Worm (Caenorhabditis elegans) whole organism, mixed stage, embryonic: ENCODE data around the gene abf-3.

ENCODE experiments used
- ceh-43 ChIP-seq: fragments of 200-800 bp; sonication (Bioruptor generic); optimal IDR thresholded peaks from 2 replicates; lab custom pipeline; 2018; ENCODE audit warnings: mild to moderate bottlenecking, missing genetic modification characterization, moderate library complexity, missing compliant biosample characterization
- elt-1 ChIP-seq: sonication (generic microtip); optimal IDR thresholded peaks from 2 replicates; lab custom pipeline; 2017; ENCODE audit warnings: missing genetic modification characterization, mild to moderate bottlenecking, missing compliant biosample characterization, antibody characterized with exemption, moderate library complexity, borderline replicate concordance; ENCODE audit not compliant: insufficient read depth
- flh-1 ChIP-seq: fragments of 200-800 bp; sonication (Bioruptor generic); optimal IDR thresholded peaks from 2 replicates; lab custom pipeline; 2018; ENCODE audit warnings: mild to moderate bottlenecking, missing genetic modification characterization, moderate library complexity, missing compliant biosample characterization
- lsy-2 ChIP-seq: fragments of 150-350 bp; optimal IDR thresholded peaks from 2 replicates; lab custom pipeline; 2014; ENCODE audit warnings: missing biosample characterization, missing genetic modification characterization
- mls-2 ChIP-seq: sonication (generic microtip); optimal IDR thresholded peaks from 2 replicates; lab custom pipeline; 2016; ENCODE audit warnings: mild to moderate bottlenecking, missing genetic modification characterization, moderate library complexity, missing compliant biosample characterization
- pha-4 ChIP-seq: fragments of 150-350 bp; optimal IDR thresholded peaks from 2 replicates; lab custom pipeline; 2018; ENCODE audit warnings: missing biosample characterization, missing genetic modification reagents, missing genetic modification characterization
- unc-39 ChIP-seq: fragments of 150-350 bp; optimal IDR thresholded peaks from 2 replicates; lab custom pipeline; 2014; ENCODE audit warnings: missing biosample characterization, missing genetic modification characterization
- unc-62 ChIP-seq: fragments of 150-350 bp; optimal IDR thresholded peaks from 2 replicates; lab custom pipeline; 2014; ENCODE audit warnings: missing biosample characterization, missing genetic modification reagents, missing genetic modification characterization
- ztf-11 ChIP-seq: fragments of 150-350 bp; optimal IDR thresholded peaks from 2 replicates; lab custom pipeline; 2014; ENCODE audit warnings: missing biosample characterization, missing genetic modification characterization

- TF ChIP-seq unc-39 (tag; lab: Kevin White, UChicago) (no peak), pha-4 (tag; lab: Kevin White, UChicago) (no peak), unc-62 (no peak), lsy-2 (tag; lab: Kevin White, UChicago) (no peak), elt-1 (tag; lab: Kevin White, UChicago) (no peak), flh-1 (GFP tag; lab: Kevin White, UChicago) (no peak), ztf-11 (tag; lab: Kevin White, UChicago) (no peak), mls-2 (tag; lab: Kevin White, UChicago) (no peak), ceh-43 (GFP tag; lab: Kevin White, UChicago) (no peak)
Measured at ce11 chrV:15781086-15781485, 36.6 kb downstream of the abf-3 start, which contains the start of gene T26E4.2.
